In genomic region chr3R:23725711-23726349, dm6 we compare ENCODE assay signal across 4 fruit fly cellular contexts.
TF ChIP-seq lines count a peak whose summit lies in the region.

No protein-coding gene starts in this region.

- TF ChIP-seq CTCF in whole organism, embryonic (GFP tag; optimal IDR thresholded peaks at IDR 0.05; lab: Kevin White, UChicago): no peak

TF ChIP-seq in whole organism, adult, 20 proteins besides CTCF, POLR2A, EP300 and RAD21:
- TF ChIP-seq CG12768 (GFP tag; optimal IDR thresholded peaks at IDR 0.05; lab: Kevin White, UChicago) (peak; percentile 32), Hr96 (GFP tag; optimal IDR thresholded peaks at IDR 0.05; lab: Kevin White, UChicago) (no peak), CG5204 (GFP tag; optimal IDR thresholded peaks at IDR 0.05; lab: Kevin White, UChicago) (no peak), pad (GFP tag; optimal IDR thresholded peaks at IDR 0.05; lab: Kevin White, UChicago) (no peak), bab1 (GFP tag; optimal IDR thresholded peaks at IDR 0.05; lab: Kevin White, UChicago) (no peak), CG7045 (GFP tag; optimal IDR thresholded peaks at IDR 0.05; lab: Kevin White, UChicago) (no peak)

TF ChIP-seq in whole organism, embryonic, 481 proteins besides CTCF, POLR2A, EP300 and RAD21 (continues in another document):
- peak; percentile 42 for TF ChIP-seq fd64A (GFP tag; optimal IDR thresholded peaks at IDR 0.05; lab: Kevin White, UChicago)
- peak; percentile 81 for TF ChIP-seq sug (tag; optimal IDR thresholded peaks at IDR 0.05; lab: Kevin White, UChicago)
- no peak for TF ChIP-seq tna (GFP tag; IDR thresholded peaks at IDR 0.05; lab: Robert Waterston, UW; ENCODE audit: partially characterized antibody)
- TF ChIP-seq toy (GFP tag; IDR thresholded peaks at IDR 0.05; lab: Robert Waterston, UW): 0 out of 2 replicates have a peak, but pooled peaks have one; percentile 7
- TF ChIP-seq CG12744 (GFP tag; optimal IDR thresholded peaks at IDR 0.05; lab: Kevin White, UChicago): peak; percentile 30
- peak; percentile 2 for TF ChIP-seq Dek (tag; optimal IDR thresholded peaks at IDR 0.05; lab: Kevin White, UChicago)
- peak; percentile 41 for TF ChIP-seq Hey (tag; optimal IDR thresholded peaks at IDR 0.05; lab: Kevin White, UChicago)
- peak; percentile 53 for TF ChIP-seq Hmr (GFP tag; optimal IDR thresholded peaks at IDR 0.05; lab: Kevin White, UChicago)
- no peak for TF ChIP-seq CG3838 (GFP tag; optimal IDR thresholded peaks at IDR 0.05; lab: Kevin White, UChicago)
- no peak for TF ChIP-seq inv (GFP tag; IDR thresholded peaks at IDR 0.05; lab: Robert Waterston, UW; ENCODE audit: partially characterized antibody)
- no peak for TF ChIP-seq CG8944 (GFP tag; optimal IDR thresholded peaks at IDR 0.05; lab: Kevin White, UChicago)
- no peak for TF ChIP-seq ab (GFP tag; optimal IDR thresholded peaks at IDR 0.05; lab: Kevin White, UChicago)
- TF ChIP-seq gem (tag; optimal IDR thresholded peaks at IDR 0.05; lab: Kevin White, UChicago): no peak
- TF ChIP-seq unc-4 (GFP tag; IDR thresholded peaks at IDR 0.05; lab: Robert Waterston, UW; ENCODE audit: partially characterized antibody): no peak
- peak; percentile 14 for TF ChIP-seq org-1 (GFP tag; optimal IDR thresholded peaks at IDR 0.05; lab: Kevin White, UChicago)
- no peak for TF ChIP-seq crc (GFP tag; optimal IDR thresholded peaks at IDR 0.05; lab: Kevin White, UChicago)
- peak; percentile 14 for TF ChIP-seq Nf-YC (tag; optimal IDR thresholded peaks at IDR 0.05; lab: Kevin White, UChicago)
- TF ChIP-seq dan (GFP tag; IDR thresholded peaks at IDR 0.05; lab: Robert Waterston, UW): no peak
- TF ChIP-seq MBD-R2 (GFP tag; IDR thresholded peaks at IDR 0.05; lab: Robert Waterston, UW): peak; percentile 20; the same call in 1 of the 2 replicates
- no peak for TF ChIP-seq Xbp1 (GFP tag; optimal IDR thresholded peaks at IDR 0.05; lab: Kevin White, UChicago)
- TF ChIP-seq CG13624 (GFP tag; optimal IDR thresholded peaks at IDR 0.05; lab: Kevin White, UChicago): no peak
- TF ChIP-seq kay (GFP tag; optimal IDR thresholded peaks at IDR 0.05; lab: Kevin White, UChicago): no peak
- peak; percentile 68 for TF ChIP-seq lab (GFP tag; optimal IDR thresholded peaks at IDR 0.05; lab: Kevin White, UChicago)
- TF ChIP-seq zfh1 (GFP tag; IDR thresholded peaks at IDR 0.05; lab: Robert Waterston, UW): no peak
- no peak for TF ChIP-seq NC2α (GFP tag; optimal IDR thresholded peaks at IDR 0.05; lab: Kevin White, UChicago)
- 0 out of 4 replicates have a peak, but pooled peaks have one; percentile 32 for TF ChIP-seq chinmo (GFP tag; IDR thresholded peaks at IDR 0.05; lab: Robert Waterston, UW; ENCODE audit: partially characterized antibody)
- peak; percentile 34 for TF ChIP-seq CG18619 (GFP tag; optimal IDR thresholded peaks at IDR 0.05; lab: Kevin White, UChicago)
- TF ChIP-seq gsb (GFP tag; IDR thresholded peaks at IDR 0.05; lab: Robert Waterston, UW): no peak

TF ChIP-seq in whole organism, prepupa, 60 proteins besides CTCF, POLR2A, EP300 and RAD21:
- no peak for TF ChIP-seq Sox14 (GFP tag; optimal IDR thresholded peaks at IDR 0.05; lab: Kevin White, UChicago)
- peak; percentile 74 for TF ChIP-seq svp (GFP tag; lab: Kevin White, UChicago)
- peak; percentile 92 for TF ChIP-seq fkh (GFP tag; optimal IDR thresholded peaks at IDR 0.05; lab: Kevin White, UChicago)
- peak; percentile 44 for TF ChIP-seq vri (GFP tag; optimal IDR thresholded peaks at IDR 0.05; lab: Kevin White, UChicago)
- peak; percentile 42 for TF ChIP-seq Eip78C (GFP tag; lab: Kevin White, UChicago)

TF ChIP-seq in whole organism, wandering third instar larva, 38 proteins besides CTCF, POLR2A, EP300 and RAD21:
- TF ChIP-seq GATAd (GFP tag; optimal IDR thresholded peaks at IDR 0.05; lab: Kevin White, UChicago) (no peak), Rel (GFP tag; optimal IDR thresholded peaks at IDR 0.05; lab: Kevin White, UChicago) (no peak), Rel (tag; optimal IDR thresholded peaks at IDR 0.05; lab: Kevin White, UChicago) (peak; percentile 85), rgr (GFP tag; optimal IDR thresholded peaks at IDR 0.05; lab: Kevin White, UChicago) (no peak), foxo (GFP tag; optimal IDR thresholded peaks at IDR 0.05; lab: Kevin White, UChicago) (no peak), h (GFP tag; optimal IDR thresholded peaks at IDR 0.05; lab: Kevin White, UChicago) (peak; percentile 62), Dfd (GFP tag; optimal IDR thresholded peaks at IDR 0.05; lab: Kevin White, UChicago) (no peak), tai (GFP tag; optimal IDR thresholded peaks at IDR 0.05; lab: Kevin White, UChicago) (no peak), Jra (GFP tag; optimal IDR thresholded peaks at IDR 0.05; lab: Kevin White, UChicago) (no peak), OdsH (GFP tag; optimal IDR thresholded peaks at IDR 0.05; lab: Kevin White, UChicago) (peak; percentile 43), sv (GFP tag; optimal IDR thresholded peaks at IDR 0.05; lab: Kevin White, UChicago) (no peak), br (GFP tag; optimal IDR thresholded peaks at IDR 0.05; lab: Kevin White, UChicago) (peak; percentile 42), Myc (optimal IDR thresholded peaks at IDR 0.05; lab: Kevin White, UChicago) (no peak), Hr83 (GFP tag; optimal IDR thresholded peaks at IDR 0.05; lab: Kevin White, UChicago; ENCODE audit: poor library complexity, severe bottlenecking) (peak; percentile 21), N (GFP tag; optimal IDR thresholded peaks at IDR 0.05; lab: Kevin White, UChicago) (no peak), Sp1 (GFP tag; optimal IDR thresholded peaks at IDR 0.05; lab: Kevin White, UChicago) (peak; percentile 8), Dif (GFP tag; optimal IDR thresholded peaks at IDR 0.05; lab: Kevin White, UChicago; ENCODE audit: partially characterized antibody) (no peak), dl (GFP tag; optimal IDR thresholded peaks at IDR 0.05; lab: Kevin White, UChicago; ENCODE audit: insufficient read depth in 1 of 2, partially characterized antibody in 2 of 2) (no peak), CrebA (GFP tag; optimal IDR thresholded peaks at IDR 0.05; lab: Kevin White, UChicago; ENCODE audit: borderline replicate concordance) (peak; percentile 44), pan (optimal IDR thresholded peaks at IDR 0.05; lab: Kevin White, UChicago) (no peak), Hnf4 (GFP tag; optimal IDR thresholded peaks at IDR 0.05; lab: Kevin White, UChicago) (peak; percentile 0)
